Fruit fly (Drosophila melanogaster): Measurements from ENCODE around the gene CG14441.

DNA sequence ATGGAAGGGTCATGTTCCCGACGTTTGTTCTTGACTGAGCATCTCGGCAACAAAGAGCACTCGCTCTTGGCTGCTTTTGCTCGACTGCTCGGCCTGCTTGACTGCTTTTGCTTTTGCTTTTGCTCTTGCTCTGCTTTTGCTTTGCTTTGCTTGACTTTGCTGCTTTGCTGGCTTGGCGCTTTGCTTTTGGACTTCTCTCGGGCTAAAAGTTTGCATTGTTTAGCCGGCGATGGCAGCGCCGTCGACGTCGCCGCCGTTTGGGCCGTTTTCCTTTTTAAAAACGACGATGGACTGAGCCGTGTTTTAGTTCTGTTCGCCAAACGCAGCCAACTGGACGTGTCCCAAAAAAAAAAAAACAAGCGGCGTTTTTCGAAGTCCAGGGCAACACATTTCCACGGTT, 47.9 kb downstream of the CG14441 start, which contains the start of gene CG14439:
- no peak for TF ChIP-seq CG10959 (GFP tag; IDR thresholded peaks at IDR 0.05)
- TF ChIP-seq scrt (GFP tag; optimal IDR thresholded peaks at IDR 0.05), result no peak
- no peak for TF ChIP-seq CG12391 (tag; optimal IDR thresholded peaks at IDR 0.05)
- TF ChIP-seq CG3407 (GFP tag; optimal IDR thresholded peaks at IDR 0.05), result no peak
- TF ChIP-seq CG2678 (tag; optimal IDR thresholded peaks at IDR 0.05), result no peak
- no peak for TF ChIP-seq CG3281 (GFP tag; optimal IDR thresholded peaks at IDR 0.05)
- TF ChIP-seq Optix (GFP tag; IDR thresholded peaks at IDR 0.05), result no peak
- no peak for TF ChIP-seq Sin3A (optimal IDR thresholded peaks at IDR 0.05)
- TF ChIP-seq Asciz (GFP tag; optimal IDR thresholded peaks at IDR 0.05), result no peak
- TF ChIP-seq CG12942 (GFP tag; optimal IDR thresholded peaks at IDR 0.05), result no peak
- no peak for TF ChIP-seq D19B (GFP tag; optimal IDR thresholded peaks at IDR 0.05)
- TF ChIP-seq CG16813 (GFP tag; IDR thresholded peaks at IDR 0.05; ENCODE audit: partially characterized antibody), result no peak
- TF ChIP-seq Hmr (GFP tag; optimal IDR thresholded peaks at IDR 0.05), result no peak

Measured in whole organism, embryonic.